Worm (Caenorhabditis elegans) whole organism, L1 larva: ENCODE measurements around the gene F38E9.6.

Experiments
- C16A3.4 ChIP-seq: fragments of 150-350 bp; optimal IDR thresholded peaks from 2 replicates; lab custom pipeline; 2014; ENCODE audit warnings: missing biosample characterization, missing genetic modification characterization
- Y116A8C.19 ChIP-seq: sonication (generic microtip); optimal IDR thresholded peaks from 2 replicates; lab custom pipeline; 2016; ENCODE audit warnings: missing compliant biosample characterization, missing genetic modification characterization, borderline replicate concordance
- hlh-17 ChIP-seq: fragments of 200-800 bp; sonication (Bioruptor generic); optimal IDR thresholded peaks from 2 replicates; lab custom pipeline; 2018; ENCODE audit warnings: missing genetic modification characterization, mild to moderate bottlenecking, missing compliant biosample characterization, moderate library complexity, borderline replicate concordance
- irx-1 ChIP-seq: sonication (generic microtip); optimal IDR thresholded peaks from 2 replicates; lab custom pipeline; 2016; ENCODE audit warnings: missing genetic modification characterization, missing compliant biosample characterization
- mep-1 ChIP-seq: fragments of 150-350 bp; optimal IDR thresholded peaks from 2 replicates; lab custom pipeline; 2014; ENCODE audit warnings: missing biosample characterization, missing genetic modification characterization
- nhr-90 ChIP-seq: sonication (generic microtip); optimal IDR thresholded peaks from 2 replicates; lab custom pipeline; 2016; ENCODE audit warnings: mild to moderate bottlenecking, missing genetic modification characterization, missing compliant biosample characterization; ENCODE audit not compliant: poor library complexity
- swsn-7 ChIP-seq: sonication (generic microtip); optimal IDR thresholded peaks from 2 replicates; lab custom pipeline; 2016; ENCODE audit warnings: missing genetic modification characterization, missing compliant biosample characterization
- zag-1 ChIP-seq: fragments of 150-350 bp; optimal IDR thresholded peaks from 2 replicates; lab custom pipeline; 2014; ENCODE audit warnings: missing biosample characterization, missing genetic modification characterization
- ztf-11 ChIP-seq, 2 experiments: sonication (generic microtip); optimal IDR thresholded peaks; 2 replicates each; lab custom pipeline; 2016 to 2017; ENCODE audit warnings: missing genetic modification characterization in 2 of 2, missing biosample characterization in 1 of 2, missing compliant biosample characterization in 1 of 2

DNA sequence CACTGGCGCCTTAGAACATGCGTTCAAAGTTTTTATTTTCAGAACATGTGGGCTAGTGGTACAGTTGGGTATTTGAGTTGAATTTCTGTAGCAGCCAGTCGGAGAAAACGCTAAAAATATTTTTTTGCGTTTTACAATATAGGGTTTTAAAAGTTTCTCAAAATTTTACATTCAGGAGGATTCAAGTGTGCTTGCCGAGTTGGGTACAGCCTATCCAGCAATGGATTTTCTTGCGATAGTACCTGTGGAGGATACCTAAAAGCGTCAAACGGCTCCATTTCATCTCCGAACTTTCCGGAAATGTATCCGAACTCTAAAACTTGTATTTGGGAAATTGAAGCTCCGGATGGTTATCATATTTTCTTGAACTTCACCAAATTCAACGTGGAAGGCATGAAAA is 33.9 kb downstream of the F38E9.6 start:
- no peak for TF ChIP-seq mep-1 (tag; lab: Kevin White, UChicago)
- no peak for TF ChIP-seq swsn-7 (tag; lab: Kevin White, UChicago)
- TF ChIP-seq C16A3.4: no peak
- TF ChIP-seq nhr-90 (tag; lab: Kevin White, UChicago): no peak
- no peak for TF ChIP-seq irx-1 (tag; lab: Kevin White, UChicago)
- TF ChIP-seq zag-1 (tag; lab: Kevin White, UChicago): no peak
- TF ChIP-seq Y116A8C.19 (tag; lab: Kevin White, UChicago): no peak
- no peak for TF ChIP-seq ztf-11 (tag; optimal IDR thresholded peaks at IDR 0.05; lab: Kevin White, UChicago)
- no peak for TF ChIP-seq hlh-17
